Fruit fly (Drosophila melanogaster) Kc167 (cell line): ENCODE results near the gene PolD3.

Experiments used
- Sin3A ChIP-seq: fragments of >200 bp; optimal IDR thresholded peaks from 2 replicates; lab custom pipeline; 2018; ENCODE audit warnings: missing external identifiers
- psq ChIP-seq: fragments of >200 bp; optimal IDR thresholded peaks from 2 replicates; lab custom pipeline; 2017; ENCODE audit warnings: missing external identifiers

- TF ChIP-seq psq = no peak
- TF ChIP-seq Sin3A (lab: Kevin White, UChicago) = no peak
Measured at dm6 chr2L:15271336-15271735, 15.2 kb upstream of the PolD3 start.
